Worm (Caenorhabditis elegans) whole organism, L4/young adult: ENCODE data around the gene C02F5.5.
A peak's percentile ranks its signal among the peaks of the same experiment; 100 is the strongest.

ENCODE experiments used
- W03F9.2 ChIP-seq: fragments of 150-350 bp; optimal IDR thresholded peaks from 2 replicates; lab custom pipeline; 2014; ENCODE audit warnings: missing biosample characterization, missing genetic modification characterization
- dao-5 ChIP-seq: sonication (generic microtip); optimal IDR thresholded peaks from 2 replicates; lab custom pipeline; 2016; ENCODE audit warnings: missing genotype, missing genetic modification characterization, moderate library complexity, missing compliant biosample characterization
- him-1 ChIP-seq: sonication (generic microtip); optimal IDR thresholded peaks from 2 replicates; lab custom pipeline; 2016; ENCODE audit warnings: missing genotype, missing genetic modification reagents, missing genetic modification characterization, missing compliant biosample characterization

The C02F5.5 gene

DNA sequence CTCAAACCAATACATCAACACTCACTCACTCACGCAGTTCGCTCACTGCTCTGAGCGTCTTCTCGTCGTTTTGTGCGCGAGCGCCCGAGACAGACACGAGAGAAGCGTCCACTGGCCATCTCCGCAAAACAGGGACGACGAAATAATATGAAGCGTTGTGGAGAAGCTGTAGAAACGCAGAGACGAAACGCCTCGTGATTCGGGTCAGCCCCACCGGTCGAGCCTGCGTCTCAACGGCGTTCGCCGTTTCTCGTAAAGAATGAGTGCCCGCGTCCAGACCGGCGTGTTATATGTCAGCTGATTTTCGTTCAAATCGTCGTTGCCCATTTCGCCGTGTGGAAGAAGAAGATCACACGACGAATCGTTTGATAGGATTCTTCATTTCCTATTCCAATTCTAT, 8.5 kb upstream of the C02F5.5 start, which contains the start of gene fbxl-1:
fbxl-1 (plus strand) TSS at position 320 of the 400 bp plus-strand sequence.
- TF ChIP-seq dao-5 (tag; lab: Kevin White, UChicago) (no peak), him-1 (tag; lab: Kevin White, UChicago) (peak; percentile 84), W03F9.2 (tag; lab: Kevin White, UChicago) (peak; percentile 2)

ce11 chrIII:8228916-8229315, 7.1 kb upstream of the C02F5.5 start:
- TF ChIP-seq him-1 (tag; lab: Kevin White, UChicago) (no peak), W03F9.2 (tag; lab: Kevin White, UChicago) (no peak), dao-5 (tag; lab: Kevin White, UChicago) (no peak)

- TF ChIP-seq him-1 (tag; lab: Kevin White, UChicago) (no peak), W03F9.2 (tag; lab: Kevin White, UChicago) (no peak), dao-5 (tag; lab: Kevin White, UChicago) (no peak)
Observed at ce11 chrIII:8229480-8229879, 6.5 kb upstream of the C02F5.5 start.

- no peak for TF ChIP-seq W03F9.2 (tag; lab: Kevin White, UChicago)
- TF ChIP-seq dao-5 (tag; lab: Kevin White, UChicago) = no peak
- TF ChIP-seq him-1 (tag; lab: Kevin White, UChicago) = no peak
Observed at ce11 chrIII:8232634-8233033, 3.3 kb upstream of the C02F5.5 start, which contains the start of gene henn-1. henn-1 (plus strand) TSS chrIII:8232651.

ce11 chrIII:8235358-8235757, 622 bp upstream of the C02F5.5 start, which contains the start of gene C02F5.14:
C02F5.14 (minus strand) TSS chrIII:8235514.
- TF ChIP-seq W03F9.2 (tag; lab: Kevin White, UChicago) (no peak), dao-5 (tag; lab: Kevin White, UChicago) (no peak), him-1 (tag; lab: Kevin White, UChicago) (no peak)

ce11 chrIII:8237827-8238226, 1.8 kb downstream of the C02F5.5 start, which contains the start of gene tsp-2:
tsp-2 (minus strand) TSS chrIII:8237935.
- no peak for TF ChIP-seq him-1 (tag; lab: Kevin White, UChicago)
- no peak for TF ChIP-seq dao-5 (tag; lab: Kevin White, UChicago)
- TF ChIP-seq W03F9.2 (tag; lab: Kevin White, UChicago) = no peak

DNA sequence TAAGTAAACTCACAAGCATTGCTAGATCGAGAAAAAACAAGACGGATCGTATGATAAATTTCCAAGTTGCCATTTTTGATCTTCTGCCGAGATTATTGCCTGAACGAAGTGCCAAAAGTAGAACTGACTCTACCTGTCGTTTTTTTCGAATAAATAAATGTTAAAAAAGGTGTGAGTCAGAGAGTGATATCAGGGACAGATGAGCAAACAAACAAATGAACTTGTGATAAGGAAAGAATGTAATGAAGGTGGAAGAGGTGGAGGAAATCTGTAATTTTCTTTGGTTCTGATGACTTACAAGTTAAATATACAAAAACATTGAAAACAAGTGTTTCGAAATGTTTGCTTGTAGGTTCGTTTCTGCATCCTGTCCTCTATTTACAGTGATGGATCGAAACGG, 3.3 kb downstream of the C02F5.5 start, which contains the start of gene tsp-1:
tsp-1 (minus strand) TSS at position 99 of the 400 bp plus-strand sequence.
- TF ChIP-seq dao-5 (tag; lab: Kevin White, UChicago) (no peak), W03F9.2 (tag; lab: Kevin White, UChicago) (no peak), him-1 (tag; lab: Kevin White, UChicago) (no peak)

DNA sequence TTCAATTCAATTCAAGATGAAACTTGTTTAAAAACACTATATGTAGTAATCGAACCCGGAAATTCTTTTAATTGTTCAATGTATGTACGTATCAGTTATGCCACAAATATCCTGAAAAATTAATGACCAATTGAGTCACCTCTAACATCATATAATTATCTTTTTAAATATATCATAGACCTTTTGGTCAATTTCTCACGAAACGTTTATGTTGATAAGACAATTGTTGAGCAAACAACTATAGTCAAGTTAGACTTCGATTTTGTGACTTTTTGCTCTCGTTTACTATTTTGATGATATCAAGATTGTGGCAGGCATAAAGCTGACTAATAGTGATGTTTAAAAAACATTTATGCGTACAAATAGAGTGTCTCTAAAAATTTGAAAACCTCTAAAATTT, 4.3 kb downstream of the C02F5.5 start:
- no peak for TF ChIP-seq dao-5 (tag; lab: Kevin White, UChicago)
- TF ChIP-seq him-1 (tag; lab: Kevin White, UChicago) = no peak
- no peak for TF ChIP-seq W03F9.2 (tag; lab: Kevin White, UChicago)

DNA sequence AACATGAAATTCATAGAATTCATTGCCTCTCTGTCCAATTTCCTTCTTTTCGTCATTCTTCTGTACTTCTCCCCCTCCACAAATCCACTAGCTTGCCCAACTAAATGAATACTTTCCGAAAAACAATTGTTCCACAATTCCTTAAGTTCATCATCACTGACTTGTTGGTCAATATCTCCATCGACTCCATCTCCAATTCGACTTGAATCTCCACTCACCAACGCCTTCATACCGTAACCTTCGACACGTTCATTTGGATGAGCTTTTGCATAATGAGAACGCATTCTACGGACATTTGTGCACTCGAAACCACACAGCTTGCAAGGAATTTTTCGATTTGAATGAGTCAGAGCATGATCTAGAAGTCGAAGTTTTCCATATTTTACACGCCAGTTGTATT, 5.0 kb downstream of the C02F5.5 start:
- TF ChIP-seq W03F9.2 (tag; lab: Kevin White, UChicago) = no peak

DNA sequence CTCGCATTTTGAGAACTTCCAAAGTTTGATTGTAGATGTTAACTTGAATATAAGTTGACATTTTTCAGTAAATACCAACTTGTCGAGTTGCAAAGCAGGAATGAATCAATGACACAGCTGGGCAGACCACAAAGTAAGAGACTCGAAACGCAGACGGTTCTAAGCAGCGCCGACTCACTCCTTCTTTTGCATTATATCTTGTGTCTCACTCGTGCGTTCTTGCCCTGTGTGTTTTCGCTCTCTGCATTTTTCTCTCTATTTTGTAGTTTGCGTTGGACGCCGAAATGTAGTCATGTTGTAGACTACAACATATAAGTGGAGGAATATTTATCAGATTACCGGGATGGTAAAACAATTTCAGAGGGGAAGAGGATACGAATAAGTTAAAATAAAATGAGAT, 6.8 kb downstream of the C02F5.5 start, which contains the start of gene C02F5.12:
C02F5.12 (minus strand) TSS at position 221 of the 400 bp plus-strand sequence.
- TF ChIP-seq him-1 (tag; lab: Kevin White, UChicago) = no peak

DNA sequence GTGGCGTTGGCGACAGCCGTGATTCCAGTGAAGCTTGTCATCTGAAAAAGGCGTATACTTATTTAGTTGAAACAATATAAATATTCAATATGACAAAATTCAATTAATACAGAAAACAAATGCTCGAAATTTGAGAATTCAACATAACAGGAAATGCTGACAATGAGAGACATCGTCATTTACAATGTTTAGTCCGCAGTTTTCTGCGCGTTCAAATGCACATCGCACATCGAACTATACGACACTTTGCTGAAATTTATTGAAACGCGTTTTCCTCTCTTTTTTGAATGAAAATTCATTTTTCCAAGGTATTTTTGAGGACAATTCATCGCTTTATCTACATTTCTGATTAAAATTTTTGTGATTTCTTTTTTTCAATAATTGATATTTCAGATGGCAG, 8.1 kb downstream of the C02F5.5 start, which contains the start of the genes pbs-6 and cids-1:
pbs-6 (minus strand) TSS at position 41 of the 400 bp plus-strand sequence.
cids-1 (plus strand) TSS at position 394 of the 400 bp plus-strand sequence.
- TF ChIP-seq dao-5 (tag; lab: Kevin White, UChicago) (no peak), him-1 (tag; lab: Kevin White, UChicago) (no peak), W03F9.2 (tag; lab: Kevin White, UChicago) (no peak)

ce11 chrIII:8245591-8245990, 9.6 kb downstream of the C02F5.5 start, which contains the start of gene C02F5.3:
C02F5.3 (plus strand) TSS chrIII:8245891.
- TF ChIP-seq dao-5 (tag; lab: Kevin White, UChicago) = no peak
- TF ChIP-seq W03F9.2 (tag; lab: Kevin White, UChicago) = no peak
- TF ChIP-seq him-1 (tag; lab: Kevin White, UChicago) = no peak

ce11 chrIII:8247051-8247450, 11.1 kb downstream of the C02F5.5 start, which contains the start of gene C02F5.13:
C02F5.13 (plus strand) TSS chrIII:8247351.
- TF ChIP-seq W03F9.2 (tag; lab: Kevin White, UChicago) (no peak), dao-5 (tag; lab: Kevin White, UChicago) (no peak), him-1 (tag; lab: Kevin White, UChicago) (no peak)

- TF ChIP-seq dao-5 (tag; lab: Kevin White, UChicago) (no peak), W03F9.2 (tag; lab: Kevin White, UChicago) (no peak), him-1 (tag; lab: Kevin White, UChicago) (no peak)
Observed at ce11 chrIII:8249381-8249780, 13.4 kb downstream of the C02F5.5 start, which contains the start of the genes C02F5.10 and C02F5.2. C02F5.10 (minus strand) TSS chrIII:8249481. C02F5.2 (plus strand) TSS chrIII:8249619.
